Fruit fly (Drosophila melanogaster) Kc167 (cell line): ENCODE data around the gene CG32295.

Experiments used
- h ChIP-seq: fragments of >200 bp; optimal IDR thresholded peaks from 3 replicates; lab custom pipeline; 2018; ENCODE audit warnings: missing external identifiers
- insv ChIP-seq: fragments of >200 bp; optimal IDR thresholded peaks from 3 replicates; lab custom pipeline; 2018; ENCODE audit warnings: missing external identifiers
- psq ChIP-seq: fragments of >200 bp; optimal IDR thresholded peaks from 2 replicates; lab custom pipeline; 2017; ENCODE audit warnings: missing external identifiers
- ttk ChIP-seq: sonication (Bioruptor generic); optimal IDR thresholded peaks from 2 replicates; lab custom pipeline; 2017; ENCODE audit warnings: missing external identifiers

DNA sequence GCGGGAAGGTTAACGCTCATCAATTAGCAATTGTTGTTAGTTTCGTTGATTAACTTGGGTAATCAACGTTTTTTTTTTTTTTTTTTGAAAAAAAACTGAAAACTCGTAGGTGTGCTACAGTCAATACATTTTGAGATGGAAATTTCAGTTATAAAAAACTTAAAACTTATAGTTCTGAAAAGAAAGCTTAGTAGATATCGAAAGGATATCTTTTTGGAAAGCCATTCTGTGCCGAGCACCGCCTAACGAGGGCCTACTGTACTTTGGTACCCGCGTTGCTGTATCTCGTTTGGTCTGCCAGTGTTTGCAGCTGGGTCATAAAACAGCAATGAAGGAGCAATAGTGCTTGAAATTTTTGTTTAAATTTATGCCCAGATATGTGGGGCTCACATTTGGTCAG lies 45.2 kb upstream of the CG32295 start:
- TF ChIP-seq psq (lab: Kevin White, UChicago) (no peak), insv (lab: Kevin White, UChicago) (no peak), h (lab: Kevin White, UChicago) (no peak), ttk (lab: Kevin White, UChicago) (no peak)
